Fruit fly (Drosophila melanogaster): ENCODE results near the gene CG14143.

CG14143 gene

DNA sequence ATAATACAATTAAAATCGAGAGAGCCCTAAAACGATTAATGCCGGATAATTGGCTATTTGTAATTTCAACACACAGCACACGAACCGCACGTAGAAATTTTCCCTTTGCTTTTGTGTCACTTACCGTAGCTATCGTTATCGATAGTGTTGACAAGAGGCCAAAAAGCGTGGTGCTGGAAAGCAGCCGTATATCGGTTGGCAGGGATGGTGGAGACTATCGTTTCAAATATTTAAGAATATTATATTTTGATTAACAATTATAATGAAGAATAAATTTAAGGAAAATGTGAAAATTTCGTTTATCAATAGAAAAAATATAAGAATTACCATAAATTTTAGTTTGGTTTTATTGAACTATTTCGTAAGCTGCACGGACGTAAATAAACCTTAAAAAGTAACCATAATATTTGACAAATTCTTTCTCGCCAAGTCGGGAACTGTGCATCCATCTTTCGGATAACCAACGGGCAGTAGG lies 41.7 kb upstream of the CG14143 start, which contains the start of gene JIL-1:
Gene JIL-1 (minus strand): TSS at position 148 of the 475 bp plus-strand sequence.
- TF ChIP-seq CG17829 (tag; optimal IDR thresholded peaks at IDR 0.05) (peak; percentile 55), CG4404 (GFP tag; IDR thresholded peaks at IDR 0.05) (peak; percentile 54; the same call in 1 of the 2 replicates), Nf-YB (GFP tag; optimal IDR thresholded peaks at IDR 0.05) (no peak), Max (GFP tag; optimal IDR thresholded peaks at IDR 0.05) (peak; percentile 67), salm (tag; optimal IDR thresholded peaks at IDR 0.05) (no peak), Awh (GFP tag; IDR thresholded peaks at IDR 0.05) (no peak), rib (GFP tag; IDR thresholded peaks at IDR 0.05) (peak; percentile 50), zfh1 (GFP tag; IDR thresholded peaks at IDR 0.05) (peak; percentile 85; the same call in 2 of the 3 replicates), CG10267 (tag; optimal IDR thresholded peaks at IDR 0.05) (peak; percentile 96), CG11695 (GFP tag; IDR thresholded peaks at IDR 0.05) (0 out of 3 replicates have a peak, but pooled peaks have one; percentile 30), amos (GFP tag; IDR thresholded peaks at IDR 0.05; ENCODE audit: partially characterized antibody) (peak; percentile 92), CG13123 (GFP tag; optimal IDR thresholded peaks at IDR 0.05) (peak; percentile 39), lab (GFP tag; optimal IDR thresholded peaks at IDR 0.05) (peak; percentile 65), jigr1 (GFP tag; IDR thresholded peaks at IDR 0.05) (no peak), chm (GFP tag; IDR thresholded peaks at IDR 0.05) (peak; percentile 51), CTCF (GFP tag; optimal IDR thresholded peaks at IDR 0.05) (no peak), CG6689 (GFP tag; IDR thresholded peaks at IDR 0.05) (peak; percentile 31; the same call in 1 of the 2 replicates), onecut (GFP tag; IDR thresholded peaks at IDR 0.05) (peak; percentile 56), CG3407 (GFP tag; optimal IDR thresholded peaks at IDR 0.05) (peak; percentile 46), seq (GFP tag; IDR thresholded peaks at IDR 0.05) (no peak), CG4617 (GFP tag; optimal IDR thresholded peaks at IDR 0.05; ENCODE audit: borderline replicate concordance) (peak; percentile 9), CHES-1-like (GFP tag; optimal IDR thresholded peaks at IDR 0.05) (no peak), emc (GFP tag; optimal IDR thresholded peaks at IDR 0.05) (peak; percentile 8), CG3281 (GFP tag; optimal IDR thresholded peaks at IDR 0.05) (peak; percentile 39), D19B (GFP tag; optimal IDR thresholded peaks at IDR 0.05) (no peak), CG11696 (GFP tag; IDR thresholded peaks at IDR 0.05) (no peak), unc-4 (GFP tag; IDR thresholded peaks at IDR 0.05; ENCODE audit: partially characterized antibody) (peak; percentile 87), stwl (tag; optimal IDR thresholded peaks at IDR 0.05) (peak; percentile 66), CkIIα-i1 (GFP tag; IDR thresholded peaks at IDR 0.05) (no peak), Dll (GFP tag; IDR thresholded peaks at IDR 0.05; ENCODE audit: partially characterized antibody) (peak; percentile 85), CG18764 (GFP tag; optimal IDR thresholded peaks at IDR 0.05) (peak; percentile 30), D (optimal IDR thresholded peaks at IDR 0.05) (no peak), D (GFP tag; optimal IDR thresholded peaks at IDR 0.05) (peak; percentile 1), odd (GFP tag; optimal IDR thresholded peaks at IDR 0.05) (no peak), Jarid2 (GFP tag; optimal IDR thresholded peaks at IDR 0.05) (peak; percentile 27), HLH54F (GFP tag; optimal IDR thresholded peaks at IDR 0.05) (peak; percentile 69), Ptx1 (GFP tag; IDR thresholded peaks at IDR 0.05) (peak; percentile 80), zen (tag; optimal IDR thresholded peaks at IDR 0.05) (peak; percentile 55), CG1233 (GFP tag; optimal IDR thresholded peaks at IDR 0.05) (peak; percentile 56), kni (GFP tag; optimal IDR thresholded peaks at IDR 0.05) (no peak), CG33557 (GFP tag; optimal IDR thresholded peaks at IDR 0.05) (peak; percentile 28), YL-1 (GFP tag; optimal IDR thresholded peaks at IDR 0.05) (no peak), Sox100B (GFP tag; optimal IDR thresholded peaks at IDR 0.05) (peak; percentile 29), CoRest (tag; optimal IDR thresholded peaks at IDR 0.05) (peak; percentile 60), BEAF-32 (GFP tag; optimal IDR thresholded peaks at IDR 0.05) (peak; percentile 89), psq (GFP tag; optimal IDR thresholded peaks at IDR 0.05) (peak; percentile 88), CG13775 (GFP tag; optimal IDR thresholded peaks at IDR 0.05) (peak; percentile 37), D19A (tag; optimal IDR thresholded peaks at IDR 0.05) (no peak), CG11398 (GFP tag; optimal IDR thresholded peaks at IDR 0.05) (no peak), ap (GFP tag; IDR thresholded peaks at IDR 0.05) (no peak), CG10147 (GFP tag; optimal IDR thresholded peaks at IDR 0.05) (peak; percentile 53)

All from whole organism, embryonic.